Fruit fly (Drosophila melanogaster): Measurements from ENCODE around the gene Rpn9.

Rpn9 gene

DNA sequence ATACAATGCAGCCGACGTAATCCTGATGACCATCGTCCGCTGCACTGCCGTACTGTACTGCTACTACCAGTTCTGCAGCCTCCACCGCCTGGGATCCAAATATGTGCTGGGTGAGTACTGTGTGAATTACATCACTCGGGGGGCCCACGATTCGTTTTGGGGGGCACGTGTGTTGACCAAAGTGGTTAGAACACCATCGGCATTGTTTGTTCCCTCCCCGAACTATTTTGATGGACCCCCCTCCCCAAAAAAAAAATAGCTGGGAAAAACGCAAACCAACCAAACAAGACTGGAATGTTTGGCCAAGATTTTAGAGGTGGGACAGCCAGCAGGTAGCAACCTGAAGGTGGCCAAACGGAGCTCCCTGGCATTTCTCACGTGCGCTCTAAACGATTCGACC is 14.2 kb upstream of the Rpn9 start:
- TF ChIP-seq CG17801 (GFP tag; optimal IDR thresholded peaks at IDR 0.05; ENCODE audit: partially characterized antibody), result no peak

DNA sequence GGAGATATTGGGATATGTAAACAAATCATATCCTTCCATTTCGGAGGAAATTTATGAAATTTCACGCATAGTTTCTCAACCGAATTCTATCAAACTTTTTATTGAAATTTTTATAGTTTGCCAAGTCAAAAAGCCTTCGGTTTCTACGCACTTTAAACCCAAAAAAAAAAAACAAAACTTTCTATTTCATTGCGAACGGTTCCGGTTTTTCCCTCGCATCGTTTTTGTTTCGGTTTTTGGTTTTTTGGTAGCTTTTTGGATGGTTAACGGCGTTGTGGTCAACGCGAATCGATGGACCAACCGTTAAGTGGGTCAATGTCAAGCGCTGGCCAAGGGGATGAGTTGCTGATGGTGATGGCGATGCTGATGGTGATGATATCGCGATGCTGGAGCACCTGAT is 7.7 kb upstream of the Rpn9 start:
- no peak for TF ChIP-seq CG17801 (GFP tag; optimal IDR thresholded peaks at IDR 0.05; ENCODE audit: partially characterized antibody)

DNA sequence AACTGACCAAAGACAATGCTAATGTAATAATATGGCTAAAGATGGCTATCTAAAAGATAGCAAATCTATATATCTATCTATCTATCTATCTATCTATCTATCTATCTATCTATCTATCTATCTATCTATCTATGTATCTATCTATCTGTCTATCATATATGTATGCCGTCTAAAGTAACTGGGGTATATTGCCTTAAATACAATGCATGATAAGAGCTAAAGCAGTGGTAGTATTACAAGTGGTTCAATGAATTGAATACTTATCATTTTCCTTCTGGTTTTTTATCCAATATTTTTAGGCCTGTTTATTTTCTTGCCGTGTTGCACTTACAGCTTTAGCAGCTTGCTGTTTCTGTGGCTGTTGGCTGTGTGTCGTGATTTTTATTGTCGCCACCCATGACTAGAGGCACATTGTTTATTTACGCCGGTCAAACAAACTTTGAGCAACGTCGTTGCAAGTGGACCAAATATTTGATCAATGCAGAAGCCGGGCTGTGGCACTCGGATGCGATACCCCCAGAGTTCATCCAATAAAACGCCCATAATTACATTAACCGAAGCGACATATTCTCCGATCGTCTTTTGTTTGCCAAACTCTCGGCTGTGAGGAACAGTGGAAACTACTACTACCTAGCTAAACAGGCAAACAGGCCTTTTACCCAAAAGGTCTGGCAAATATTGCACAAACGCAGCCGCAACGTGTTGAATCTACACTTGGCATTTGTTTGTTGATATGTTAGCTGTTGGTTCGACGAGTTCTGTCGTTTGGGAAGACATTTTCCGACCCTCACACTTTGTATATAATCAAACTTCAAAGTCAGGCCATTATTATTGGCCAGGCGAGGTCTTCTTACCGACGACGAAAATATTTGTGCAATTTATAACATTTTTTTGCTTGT is 4.7 kb upstream of the Rpn9 start:
- no peak for TF ChIP-seq CG17801 (GFP tag; optimal IDR thresholded peaks at IDR 0.05; ENCODE audit: partially characterized antibody)

DNA sequence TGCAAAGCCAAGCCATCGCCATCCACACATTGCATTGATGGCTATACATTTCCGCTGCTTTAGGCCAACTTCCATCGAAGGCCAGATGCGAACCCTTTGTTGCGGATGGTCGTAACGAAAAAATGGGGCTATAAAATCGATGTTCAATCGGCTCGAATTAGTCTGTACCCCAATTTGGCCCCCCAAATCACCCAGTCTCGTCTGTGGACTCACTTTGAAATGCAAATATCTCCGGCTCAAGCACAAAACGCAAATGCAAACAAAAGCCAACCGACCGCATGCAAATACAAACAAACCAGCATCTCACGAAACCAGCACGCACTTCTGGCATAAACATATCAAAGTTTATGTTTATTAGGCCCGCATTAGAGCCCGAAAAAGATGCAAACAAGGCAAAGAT is 3.1 kb upstream of the Rpn9 start:
- no peak for TF ChIP-seq CG17801 (GFP tag; optimal IDR thresholded peaks at IDR 0.05; ENCODE audit: partially characterized antibody)

DNA sequence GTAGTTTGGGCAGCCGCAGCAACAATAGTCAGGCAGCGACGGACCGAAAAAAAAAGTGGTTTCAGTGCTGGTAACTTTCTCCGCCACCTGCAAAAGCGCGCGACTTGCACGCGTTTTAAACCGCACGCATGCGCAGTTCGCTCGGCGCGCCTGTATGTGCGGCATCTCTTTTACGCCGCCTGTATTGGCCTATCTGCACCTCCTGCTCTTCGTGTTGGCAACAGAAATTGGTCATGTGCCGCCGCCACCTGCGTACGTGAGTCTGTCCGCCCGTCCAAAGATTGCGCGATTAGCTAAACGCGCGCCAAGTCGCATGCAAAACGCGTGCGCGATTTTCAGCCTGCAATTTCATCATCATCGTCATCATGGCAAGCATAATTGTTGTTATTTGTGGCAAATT is 2.4 kb upstream of the Rpn9 start:
- no peak for TF ChIP-seq CG17801 (GFP tag; optimal IDR thresholded peaks at IDR 0.05; ENCODE audit: partially characterized antibody)

DNA sequence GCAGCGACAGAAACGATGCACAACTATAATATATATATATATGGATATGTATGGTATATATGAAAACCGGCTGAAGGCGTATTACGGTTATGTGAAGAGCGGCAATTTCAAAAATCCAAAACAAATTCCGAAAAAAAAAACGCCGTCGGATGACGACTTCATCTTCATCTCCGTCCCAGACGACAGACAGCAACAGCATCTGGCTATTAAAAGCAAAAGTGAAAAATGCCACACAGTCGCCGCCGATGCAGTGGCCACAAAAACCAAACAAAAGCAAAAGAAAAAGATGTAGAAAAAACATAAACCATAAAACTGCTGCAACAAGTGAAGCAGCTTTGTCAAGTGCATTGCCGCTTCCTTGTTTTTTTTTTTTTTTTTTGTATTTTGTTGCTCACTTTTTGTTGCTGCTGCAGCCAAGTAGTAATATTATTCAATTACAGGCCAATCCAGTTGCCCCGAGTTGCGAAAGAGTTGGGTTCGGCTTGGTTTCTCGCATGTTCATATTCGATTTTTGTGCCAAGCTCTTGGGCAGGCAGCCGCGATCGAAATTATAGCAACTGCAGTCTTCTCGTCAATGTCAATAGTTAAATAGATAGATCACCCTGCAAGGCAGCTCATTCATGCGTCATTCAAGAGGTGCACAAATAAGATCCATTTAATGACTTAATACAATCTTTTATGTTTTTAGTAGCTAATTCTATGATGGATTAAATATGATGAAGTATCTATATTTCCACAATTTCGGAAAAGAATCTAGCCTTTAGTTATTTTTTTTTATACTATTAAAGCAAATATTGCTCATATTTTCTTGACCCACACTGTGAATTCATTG is 1.5 kb upstream of the Rpn9 start:
- TF ChIP-seq CG17801 (GFP tag; optimal IDR thresholded peaks at IDR 0.05; ENCODE audit: partially characterized antibody), result no peak

DNA sequence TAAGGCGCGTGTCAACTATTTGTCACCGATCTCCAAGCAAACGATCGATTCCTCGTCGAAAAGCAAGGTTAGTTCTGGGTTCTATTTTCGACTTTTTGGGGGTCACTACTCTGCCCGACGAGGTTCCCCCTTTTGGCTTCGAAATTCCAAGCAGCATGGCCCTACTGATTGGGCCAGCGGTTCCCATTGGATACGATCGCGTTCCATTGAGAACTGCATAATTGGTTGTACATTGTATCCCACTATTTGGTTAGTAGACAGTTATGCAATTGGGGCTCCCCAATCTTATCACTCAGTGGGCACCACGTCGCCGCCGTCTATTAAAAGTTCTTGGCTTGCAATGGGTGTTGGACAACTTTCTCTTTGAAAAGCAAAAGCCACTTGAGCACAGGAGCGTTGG is 509 bp upstream of the Rpn9 start:
- no peak for TF ChIP-seq CG17801 (GFP tag; optimal IDR thresholded peaks at IDR 0.05; ENCODE audit: partially characterized antibody)

DNA sequence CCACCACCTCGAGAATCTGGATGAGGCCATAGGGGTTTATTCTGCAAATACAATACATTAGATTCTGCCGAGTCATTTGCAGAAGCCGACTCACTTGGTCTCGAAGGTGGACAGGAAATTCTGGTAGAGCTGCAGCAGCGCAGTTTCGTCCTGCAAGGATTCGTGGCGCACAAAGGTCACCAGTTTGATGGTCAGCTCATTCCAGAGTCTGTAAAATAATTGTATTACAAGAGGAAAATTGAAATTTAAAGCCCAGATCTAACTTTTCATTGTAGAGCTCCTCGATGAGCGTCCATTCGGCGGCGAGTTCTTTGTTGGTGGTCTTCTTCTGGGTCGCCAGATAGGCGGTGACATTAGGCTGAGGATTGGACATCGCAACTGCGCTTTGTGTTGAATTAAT is 729 bp downstream of the Rpn9 start:
- no peak for TF ChIP-seq CG17801 (GFP tag; optimal IDR thresholded peaks at IDR 0.05; ENCODE audit: partially characterized antibody)

DNA sequence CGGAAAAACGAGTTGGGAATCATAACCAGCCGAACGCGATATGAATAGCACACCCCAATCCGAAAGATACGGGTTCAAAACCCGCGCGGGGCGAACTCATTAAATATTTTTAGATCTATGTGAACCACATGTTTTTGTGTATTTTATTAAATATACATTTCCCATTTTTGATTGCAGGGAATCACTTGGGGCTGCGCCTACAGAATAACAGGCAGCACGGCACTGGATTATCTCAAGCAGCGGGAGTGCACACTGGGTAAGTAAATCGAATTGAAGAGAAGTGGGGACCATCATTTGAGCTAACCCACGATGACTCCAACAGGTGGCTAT is 2.8 kb downstream of the Rpn9 start:
- no peak for TF ChIP-seq CG17801 (GFP tag; optimal IDR thresholded peaks at IDR 0.05; ENCODE audit: partially characterized antibody)

DNA sequence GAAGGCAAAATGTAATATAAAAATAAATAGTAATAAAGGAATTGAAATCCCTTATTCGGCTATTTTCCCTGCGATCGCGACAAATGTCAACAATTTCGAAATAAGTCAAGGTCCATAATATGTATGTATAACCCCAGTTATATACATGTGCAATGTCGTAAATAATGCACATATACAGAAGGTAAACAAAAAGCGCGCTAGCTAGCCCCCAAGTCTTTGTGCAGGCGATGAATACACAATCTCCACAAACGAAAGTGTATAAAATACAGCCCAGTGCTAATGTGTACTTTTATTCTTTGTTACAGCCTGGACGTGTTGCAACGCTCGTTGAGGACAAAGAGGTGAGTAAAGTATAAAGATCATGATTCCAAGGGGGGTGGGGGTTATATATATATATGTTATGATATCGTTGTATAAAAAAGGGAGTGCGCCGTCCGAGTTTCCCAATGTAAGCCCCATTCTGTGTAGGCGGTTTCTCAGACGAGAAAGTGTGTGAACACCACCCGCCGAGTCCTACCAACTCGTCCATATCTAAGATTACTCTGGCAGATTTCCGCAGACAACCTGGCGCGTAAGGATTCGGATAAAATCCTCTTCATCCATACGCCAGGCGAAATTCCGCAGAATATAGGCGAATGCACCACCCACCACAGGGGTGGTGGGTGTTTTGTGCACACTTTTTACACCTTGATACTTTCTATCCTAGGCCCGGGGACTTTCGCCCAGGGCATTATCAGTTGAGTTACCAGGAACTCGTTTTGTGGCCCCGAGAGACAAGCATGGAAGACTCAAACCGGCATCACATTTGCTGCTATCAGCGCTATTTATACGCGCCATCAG is 3.4 kb downstream of the Rpn9 start:
- TF ChIP-seq CG17801 (GFP tag; optimal IDR thresholded peaks at IDR 0.05; ENCODE audit: partially characterized antibody), result no peak

DNA sequence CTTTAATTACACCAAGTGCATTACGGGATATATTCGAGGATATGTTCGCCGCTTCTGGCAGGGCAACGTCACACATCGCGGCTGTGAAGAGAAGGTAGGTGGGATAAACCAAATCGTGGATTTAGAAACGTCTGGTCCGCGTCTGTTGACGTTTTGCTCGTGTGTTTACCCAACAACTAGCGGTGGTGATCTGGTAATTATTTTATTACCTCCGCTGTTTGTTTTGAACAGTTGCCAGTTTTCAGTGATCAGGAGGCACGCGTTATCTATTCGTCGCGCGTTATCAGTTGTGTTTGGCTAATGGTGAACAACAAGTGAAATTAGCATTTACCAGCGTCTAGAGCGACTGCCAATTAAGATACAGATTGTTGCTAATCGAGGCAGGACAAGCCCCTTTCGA is 4.2 kb downstream of the Rpn9 start:
- no peak for TF ChIP-seq CG17801 (GFP tag; optimal IDR thresholded peaks at IDR 0.05; ENCODE audit: partially characterized antibody)

DNA sequence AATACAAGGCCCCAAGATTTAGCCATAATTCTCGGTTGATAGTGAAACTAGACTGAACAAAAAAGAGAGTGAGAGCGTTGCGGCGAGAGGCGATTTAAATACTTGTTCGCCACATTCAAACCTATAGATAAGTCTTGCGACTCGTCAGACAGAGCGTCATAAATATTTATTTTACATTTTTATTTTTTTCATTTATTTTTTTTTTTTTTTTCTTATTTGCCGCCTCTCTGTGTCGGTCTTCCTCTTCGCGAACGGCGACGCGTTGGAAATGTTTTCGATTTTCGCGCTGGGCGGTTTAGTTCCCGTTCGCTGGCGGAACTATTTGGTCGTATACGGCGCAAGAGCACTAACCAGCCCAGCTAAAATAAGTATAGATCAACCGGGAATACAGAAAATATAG is 5.2 kb downstream of the Rpn9 start:
- peak; percentile 69 for TF ChIP-seq CG17801 (GFP tag; optimal IDR thresholded peaks at IDR 0.05; ENCODE audit: partially characterized antibody)

DNA sequence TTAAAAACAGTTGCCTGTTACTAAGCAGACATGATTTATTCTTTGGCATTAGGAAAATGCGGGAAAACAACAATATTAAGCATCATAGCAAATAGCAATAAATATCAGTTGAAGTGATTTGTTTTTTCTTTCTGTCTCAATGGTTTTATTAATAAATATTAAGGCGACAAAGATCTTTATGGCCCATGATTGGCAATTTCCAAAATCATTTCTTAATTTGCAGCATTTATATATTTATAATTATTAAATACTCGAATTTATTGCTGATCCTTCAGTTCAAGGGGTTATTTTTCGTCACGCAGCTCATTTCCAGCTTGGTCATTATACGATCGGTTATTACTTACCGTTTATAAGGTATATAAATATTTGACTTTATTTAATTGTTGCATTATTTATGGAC is 5.6 kb downstream of the Rpn9 start:
- no peak for TF ChIP-seq CG17801 (GFP tag; optimal IDR thresholded peaks at IDR 0.05; ENCODE audit: partially characterized antibody)

DNA sequence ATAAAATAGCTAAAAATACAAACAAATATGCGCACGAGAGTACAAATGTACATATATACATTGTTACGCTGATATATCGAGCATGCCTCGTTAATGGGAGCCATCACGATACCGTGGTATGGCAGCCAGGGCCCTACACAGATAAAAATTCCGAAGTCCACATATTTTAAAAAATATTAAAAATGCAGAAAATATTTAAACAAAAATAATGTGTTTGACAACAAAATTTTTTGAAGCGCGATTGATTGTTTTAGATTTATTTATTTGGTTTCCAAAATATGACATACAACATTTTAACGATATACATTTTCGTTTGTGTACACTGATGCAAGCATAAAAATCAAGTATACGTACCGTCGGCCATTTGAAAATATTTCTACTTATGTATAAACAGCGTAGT is 6.5 kb downstream of the Rpn9 start:
- TF ChIP-seq CG17801 (GFP tag; optimal IDR thresholded peaks at IDR 0.05; ENCODE audit: partially characterized antibody), result peak; percentile 51

DNA sequence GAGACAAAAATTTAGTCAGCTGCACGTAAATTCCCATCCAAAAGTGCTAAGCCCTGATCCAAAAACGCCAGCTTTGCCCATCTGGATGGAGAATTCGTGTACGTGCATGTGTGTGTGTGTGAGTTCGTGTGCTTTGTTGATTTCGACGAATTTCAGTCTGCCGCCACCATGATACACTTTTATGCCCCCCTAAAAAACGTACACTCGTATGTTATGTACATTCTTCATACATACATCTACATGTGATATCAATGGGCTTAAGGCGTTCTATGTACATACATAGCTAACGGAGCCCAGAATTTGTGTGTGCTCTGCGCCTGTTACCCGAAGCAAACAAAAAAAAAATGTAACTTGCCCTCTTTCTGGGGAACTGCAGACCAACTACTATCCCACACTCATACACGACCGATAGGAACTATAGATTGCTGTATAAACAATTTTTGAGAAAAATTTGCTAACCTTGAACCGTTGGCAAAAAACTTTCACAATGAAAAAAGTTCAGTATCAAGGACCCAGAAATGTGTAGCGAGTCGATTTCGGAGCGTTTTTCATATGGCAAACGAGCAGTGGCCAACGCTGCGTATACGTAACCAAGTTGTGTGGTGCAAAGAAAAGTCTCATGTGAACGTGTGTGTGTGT is 7.4 kb downstream of the Rpn9 start:
- no peak for TF ChIP-seq CG17801 (GFP tag; optimal IDR thresholded peaks at IDR 0.05; ENCODE audit: partially characterized antibody)
